Fruit fly (Drosophila melanogaster): ENCODE data around the gene CG4325.
A peak's percentile ranks its signal among the peaks of the same experiment; 100 is the strongest.

CG4325 gene

DNA sequence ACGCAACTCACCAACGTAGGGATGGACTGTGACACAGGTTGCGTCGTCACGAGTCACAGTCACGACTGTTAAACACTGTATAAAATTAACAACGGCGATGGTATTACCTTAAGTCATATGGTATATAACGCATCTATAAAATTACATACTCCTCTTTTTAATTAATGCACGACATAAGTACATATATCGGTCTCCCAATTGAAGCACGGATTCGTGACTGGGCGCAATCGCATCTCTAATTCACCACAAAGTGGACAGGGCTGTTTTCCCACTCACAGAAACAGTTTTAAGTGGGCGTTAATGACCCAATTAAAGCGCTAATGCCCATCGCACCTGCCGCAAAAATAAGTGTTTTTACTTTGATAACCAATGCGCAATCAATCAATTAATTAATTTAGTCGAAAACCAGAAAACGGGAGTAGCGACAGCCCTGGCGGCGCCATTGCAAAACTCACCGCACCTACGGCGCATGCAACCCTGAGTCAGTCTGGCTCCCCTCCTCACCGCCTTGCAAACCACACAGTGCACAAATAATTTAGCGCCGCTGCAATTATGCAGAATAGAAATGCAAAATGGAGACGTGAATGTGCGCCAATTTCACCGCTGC lies 2.2 kb downstream of the CG4325 start, which contains the start of gene CG4313 (continued):
- TF ChIP-seq CG4854 (GFP tag; optimal IDR thresholded peaks at IDR 0.05) (peak; percentile 39), az2 (GFP tag; optimal IDR thresholded peaks at IDR 0.05) (peak; percentile 59), pita (GFP tag; optimal IDR thresholded peaks at IDR 0.05) (no peak), Bdp1 (GFP tag; optimal IDR thresholded peaks at IDR 0.05) (peak; percentile 48), odd (GFP tag; optimal IDR thresholded peaks at IDR 0.05) (peak; percentile 28), Elba2 (GFP tag; optimal IDR thresholded peaks at IDR 0.05) (no peak), CG32532 (GFP tag; IDR thresholded peaks at IDR 0.05) (peak; percentile 77), CG17829 (tag; optimal IDR thresholded peaks at IDR 0.05) (peak; percentile 66), nom (GFP tag; optimal IDR thresholded peaks at IDR 0.05) (no peak), vvl (GFP tag; IDR thresholded peaks at IDR 0.05) (peak; percentile 55), zfh1 (GFP tag; IDR thresholded peaks at IDR 0.05) (peak; percentile 54; the same call in 1 of the 3 replicates), exex (tag; optimal IDR thresholded peaks at IDR 0.05) (no peak), tio (GFP tag; optimal IDR thresholded peaks at IDR 0.05) (peak; percentile 26), CG6791 (GFP tag; IDR thresholded peaks at IDR 0.05; ENCODE audit: partially characterized antibody) (peak; percentile 74), CG30020 (tag; optimal IDR thresholded peaks at IDR 0.05) (peak; percentile 67), Fer2 (tag; optimal IDR thresholded peaks at IDR 0.05) (peak; percentile 50), Six4 (GFP tag; optimal IDR thresholded peaks at IDR 0.05) (peak; percentile 58), stwl (tag; optimal IDR thresholded peaks at IDR 0.05) (peak; percentile 24), p53 (GFP tag; optimal IDR thresholded peaks at IDR 0.05) (peak; percentile 69), CG14014 (GFP tag; IDR thresholded peaks at IDR 0.05) (peak; percentile 76), CG31388 (GFP tag; optimal IDR thresholded peaks at IDR 0.05) (peak; percentile 28), Neu2 (GFP tag; optimal IDR thresholded peaks at IDR 0.05; ENCODE audit: borderline replicate concordance) (no peak), CG17186 (GFP tag; optimal IDR thresholded peaks at IDR 0.05) (peak; percentile 80), Dref (GFP tag; IDR thresholded peaks at IDR 0.05) (no peak), Doc2 (GFP tag; IDR thresholded peaks at IDR 0.05) (no peak), CG9437 (GFP tag; optimal IDR thresholded peaks at IDR 0.05) (peak; percentile 57), CG12942 (GFP tag; optimal IDR thresholded peaks at IDR 0.05) (peak; percentile 46), tx (GFP tag; optimal IDR thresholded peaks at IDR 0.05) (peak; percentile 44), ash1 (GFP tag; optimal IDR thresholded peaks at IDR 0.05) (no peak), CG7928 (GFP tag; optimal IDR thresholded peaks at IDR 0.05) (peak; percentile 83), luna (GFP tag; optimal IDR thresholded peaks at IDR 0.05) (peak; percentile 44), Adf1 (GFP tag; IDR thresholded peaks at IDR 0.05) (0 out of 2 replicates have a peak, but pooled peaks have one; percentile 17), trem (tag; optimal IDR thresholded peaks at IDR 0.05) (peak; percentile 92), ttk (GFP tag; IDR thresholded peaks at IDR 0.05) (peak; percentile 62), kah (GFP tag; optimal IDR thresholded peaks at IDR 0.05) (peak; percentile 43), caup (GFP tag; optimal IDR thresholded peaks at IDR 0.05; ENCODE audit: severe bottlenecking) (peak; percentile 44), CG11456 (GFP tag; IDR thresholded peaks at IDR 0.05) (peak; percentile 67; the same call in 2 of the 3 replicates), inv (GFP tag; IDR thresholded peaks at IDR 0.05; ENCODE audit: partially characterized antibody) (peak; percentile 89), Hmx (GFP tag; optimal IDR thresholded peaks at IDR 0.05) (peak; percentile 7), ems (GFP tag; optimal IDR thresholded peaks at IDR 0.05) (peak; percentile 66), CG11085 (GFP tag; IDR thresholded peaks at IDR 0.05) (peak; percentile 67), CG4617 (GFP tag; optimal IDR thresholded peaks at IDR 0.05; ENCODE audit: borderline replicate concordance) (peak; percentile 25), CG16863 (GFP tag; optimal IDR thresholded peaks at IDR 0.05) (peak; percentile 55), Oaz (GFP tag; IDR thresholded peaks at IDR 0.05) (peak; percentile 53; the same call in 1 of the 2 replicates), ken (GFP tag; IDR thresholded peaks at IDR 0.05) (peak; percentile 55; the same call in 1 of the 3 replicates), YL-1 (GFP tag; optimal IDR thresholded peaks at IDR 0.05) (peak; percentile 66), pros (GFP tag; optimal IDR thresholded peaks at IDR 0.05) (no peak), CG13424 (tag; optimal IDR thresholded peaks at IDR 0.05) (peak; percentile 77), sqz (GFP tag; optimal IDR thresholded peaks at IDR 0.05) (peak; percentile 8), al (GFP tag; IDR thresholded peaks at IDR 0.05) (peak; percentile 52; the same call in 1 of the 2 replicates)
